Worm (Caenorhabditis elegans) whole organism, L1 larva: ENCODE measurements around the gene hil-1.

Source experiments
- F16B12.6 ChIP-seq: fragments of 150-350 bp; optimal IDR thresholded peaks from 2 replicates; lab custom pipeline; 2014; ENCODE audit warnings: missing biosample characterization, missing genetic modification characterization
- aha-1 ChIP-seq: fragments of 150-350 bp; optimal IDR thresholded peaks from 2 replicates; lab custom pipeline; 2014; ENCODE audit warnings: missing biosample characterization, missing genetic modification characterization
- egl-27 ChIP-seq, 2 experiments: fragments of 150-350 bp in 1 of 2; sonication (generic microtip); optimal IDR thresholded peaks; 3 replicates each; lab custom pipeline; 2017 to 2018; ENCODE audit warnings: missing biosample characterization in 2 of 2, missing genetic modification characterization in 2 of 2, missing genetic modification reagents in 2 of 2
- fos-1 ChIP-seq: fragments of 150-350 bp; optimal IDR thresholded peaks from 2 replicates; lab custom pipeline; 2014; ENCODE audit warnings: missing biosample characterization, missing genetic modification characterization
- lir-3 ChIP-seq: sonication (generic microtip); optimal IDR thresholded peaks from 2 replicates; lab custom pipeline; 2016; ENCODE audit warnings: mild to moderate bottlenecking, missing genetic modification characterization, moderate library complexity, missing compliant biosample characterization; ENCODE audit not compliant: poor library complexity
- nhr-11 ChIP-seq: fragments of 150-350 bp; optimal IDR thresholded peaks from 2 replicates; lab custom pipeline; 2014; ENCODE audit warnings: missing biosample characterization, missing genetic modification characterization
- nhr-19 ChIP-seq: fragments of 200-800 bp; sonication (Bioruptor generic); conservative IDR thresholded peaks from 2 replicates; pipeline ENCODE4 v1.3.6; 2022; ENCODE audit warnings: missing genetic modification characterization, missing compliant biosample characterization
- nhr-77 ChIP-seq: fragments of 150-350 bp; optimal IDR thresholded peaks from 2 replicates; lab custom pipeline; 2014; ENCODE audit warnings: missing biosample characterization, missing genetic modification characterization
- nhr-90 ChIP-seq: sonication (generic microtip); optimal IDR thresholded peaks from 2 replicates; lab custom pipeline; 2016; ENCODE audit warnings: mild to moderate bottlenecking, missing genetic modification characterization, missing compliant biosample characterization; ENCODE audit not compliant: poor library complexity
- snpc-4 ChIP-seq: fragments of 150-350 bp; optimal IDR thresholded peaks from 2 replicates; lab custom pipeline; 2014; ENCODE audit warnings: missing biosample characterization, missing genetic modification characterization

DNA sequence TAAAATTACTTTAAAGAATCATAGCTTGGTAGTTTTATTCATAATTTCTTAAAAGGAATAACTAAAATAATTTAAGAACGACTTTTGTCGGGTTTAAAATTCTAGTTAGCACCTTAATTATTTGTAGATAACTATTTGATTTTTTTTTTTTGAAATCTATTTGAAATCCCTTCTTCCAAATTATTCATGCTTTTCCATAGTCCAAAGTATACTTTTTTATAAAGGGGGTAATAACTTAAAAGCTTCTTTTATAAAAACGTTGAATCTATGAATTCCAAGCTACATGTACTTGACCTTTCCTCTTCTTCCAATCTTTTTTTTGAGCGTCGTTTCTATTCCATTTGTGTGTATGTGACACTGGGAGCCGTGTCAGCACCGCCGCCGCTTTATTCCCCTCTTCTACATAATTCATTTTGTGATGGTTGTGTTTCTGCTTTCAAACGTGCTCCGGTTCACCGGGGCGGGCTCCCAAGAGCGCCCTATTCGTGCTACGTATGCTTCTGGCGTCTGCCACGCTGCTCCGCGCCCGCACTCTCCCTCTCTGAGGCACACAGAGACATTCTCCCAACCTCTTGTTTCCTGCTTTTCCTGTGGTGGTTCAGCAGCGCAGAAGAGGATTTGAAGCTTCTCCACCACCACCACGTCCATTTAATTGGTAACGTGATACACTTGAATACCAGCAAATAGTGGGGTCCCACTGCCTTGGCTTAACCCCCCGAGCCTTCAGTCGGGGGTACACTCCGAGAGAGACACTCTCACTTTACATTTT is 15.9 kb upstream of the hil-1 start:
- TF ChIP-seq lir-3 (tag; lab: Kevin White, UChicago): no peak
- TF ChIP-seq nhr-77 (tag; lab: Kevin White, UChicago): no peak
- TF ChIP-seq F16B12.6 (tag; lab: Kevin White, UChicago): no peak
- no peak for TF ChIP-seq aha-1
- no peak for TF ChIP-seq egl-27 (tag; optimal IDR thresholded peaks at IDR 0.05; lab: Kevin White, UChicago)
- TF ChIP-seq nhr-11 (tag; lab: Kevin White, UChicago): no peak
- TF ChIP-seq fos-1 (tag; lab: Kevin White, UChicago): no peak
- no peak for TF ChIP-seq nhr-90 (tag; lab: Kevin White, UChicago)
- TF ChIP-seq nhr-19: no peak
- TF ChIP-seq snpc-4 (tag; lab: Kevin White, UChicago): no peak
